Fruit fly (Drosophila melanogaster) whole organism, embryonic: Measurements from ENCODE around the gene Ykt6.

Source experiments
- ATbp ChIP-seq: fragments of 200-800 bp; sonication (Bioruptor generic); optimal IDR thresholded peaks from 2 replicates; lab custom pipeline; 2017; ENCODE audit warnings: missing biosample characterization, mild to moderate bottlenecking, missing genetic modification characterization, missing genetic modification reagents
- Ada2b ChIP-seq: fragments of 200-800 bp; sonication (Bioruptor generic); IDR thresholded peaks from 2 replicates; pipeline ENCODE4 v1.3.6; 2022; ENCODE audit warnings: missing biosample characterization, missing genetic modification characterization
- Aef1 ChIP-seq: fragments of 200-800 bp; sonication (Bioruptor generic); IDR thresholded peaks from 3 replicates; pipeline ENCODE4 v1.3.6; 2022; ENCODE audit warnings: missing biosample characterization, missing genetic modification characterization
- Atf-2 ChIP-seq: fragments of 200-800 bp; sonication (Bioruptor generic); optimal IDR thresholded peaks from 2 replicates; lab custom pipeline; 2016; ENCODE audit warnings: missing biosample characterization, missing genetic modification characterization
- Awh ChIP-seq: fragments of 200-800 bp; sonication (Bioruptor generic); IDR thresholded peaks from 2 replicates; pipeline ENCODE4, ENCODE4 v1.3.6; 2022; ENCODE audit warnings: missing biosample characterization, missing genetic modification characterization
- CG10366 ChIP-seq: fragments of 200-800 bp; sonication (Bioruptor generic); IDR thresholded peaks from 2 replicates; pipeline ENCODE4 v1.3.6; 2022; ENCODE audit warnings: missing biosample characterization, missing genetic modification characterization
- CG12104 ChIP-seq: fragments of 200-800 bp; sonication (Bioruptor generic); optimal IDR thresholded peaks from 3 replicates; lab custom pipeline; 2016; ENCODE audit warnings: missing biosample characterization, missing genetic modification characterization
- CG12236 ChIP-seq: fragments of 200-800 bp; sonication (Bioruptor generic); optimal IDR thresholded peaks from 2 replicates; lab custom pipeline; 2016; ENCODE audit warnings: missing biosample characterization, missing genetic modification characterization
- CG12299 ChIP-seq: fragments of 200-800 bp; sonication (Bioruptor generic); optimal IDR thresholded peaks from 2 replicates; lab custom pipeline; 2018; ENCODE audit warnings: missing biosample characterization, mild to moderate bottlenecking, missing genetic modification characterization
- CG13775 ChIP-seq: fragments of 200-800 bp; sonication (Bioruptor generic); optimal IDR thresholded peaks from 3 replicates; lab custom pipeline; 2017; ENCODE audit warnings: missing biosample characterization, mild to moderate bottlenecking, missing genetic modification characterization
- CG17568 ChIP-seq: fragments of 200-800 bp; sonication (Bioruptor generic); optimal IDR thresholded peaks from 2 replicates; lab custom pipeline; 2018; ENCODE audit warnings: missing biosample characterization, mild to moderate bottlenecking, missing genetic modification characterization, moderate library complexity
- CG18011 ChIP-seq: fragments of 200-800 bp; sonication (Bioruptor generic); optimal IDR thresholded peaks from 2 replicates; lab custom pipeline; 2017; ENCODE audit warnings: missing biosample characterization, missing genetic modification characterization, mild to moderate bottlenecking, moderate library complexity, missing genotype
- CG18619 ChIP-seq: fragments of 200-800 bp; sonication (Bioruptor generic); optimal IDR thresholded peaks from 3 replicates; lab custom pipeline; 2017; ENCODE audit warnings: missing biosample characterization, mild to moderate bottlenecking, missing genetic modification characterization
- CG2678 ChIP-seq: fragments of 200-800 bp; sonication (Bioruptor generic); optimal IDR thresholded peaks from 3 replicates; lab custom pipeline; 2019; ENCODE audit warnings: missing biosample characterization, mild to moderate bottlenecking, missing genetic modification characterization, moderate library complexity
- CG2889 ChIP-seq: fragments of 200-800 bp; sonication (Bioruptor generic); IDR thresholded peaks from 3 replicates; pipeline ENCODE4 v1.3.6; 2022; ENCODE audit warnings: missing biosample characterization, missing genetic modification characterization
- CG4404 ChIP-seq: fragments of 200-800 bp; sonication (Bioruptor generic); IDR thresholded peaks from 2 replicates; pipeline ENCODE4 v1.3.6; 2022; ENCODE audit warnings: missing biosample characterization, missing genetic modification characterization
- CG7372 ChIP-seq: fragments of 200-800 bp; sonication (Bioruptor generic); IDR thresholded peaks from 2 replicates; pipeline ENCODE4 v1.3.6; 2022; ENCODE audit warnings: missing biosample characterization, missing genetic modification characterization
- CTCF ChIP-seq: fragments of 200-800 bp; sonication (Bioruptor generic); optimal IDR thresholded peaks from 2 replicates; lab custom pipeline; 2017; ENCODE audit warnings: missing biosample characterization, mild to moderate bottlenecking, missing genetic modification characterization, moderate library complexity
- D19B ChIP-seq: fragments of 200-800 bp; sonication (Bioruptor generic); optimal IDR thresholded peaks from 2 replicates; lab custom pipeline; 2017; ENCODE audit warnings: missing biosample characterization, mild to moderate bottlenecking, missing genetic modification characterization
- Dfd ChIP-seq, 2 experiments: fragments of >200 bp; optimal IDR thresholded peaks; 2 replicates each; lab custom pipeline; 2017; ENCODE audit warnings: missing biosample characterization in 2 of 2, missing genetic modification characterization in 2 of 2
- Dp ChIP-seq: fragments of 200-800 bp; sonication (Bioruptor generic); optimal IDR thresholded peaks from 2 replicates; lab custom pipeline; 2018; ENCODE audit warnings: missing biosample characterization, mild to moderate bottlenecking, missing genetic modification characterization, moderate library complexity
- Dref ChIP-seq: fragments of 200-800 bp; sonication (Bioruptor generic); IDR thresholded peaks from 2 replicates; pipeline ENCODE4 v1.3.6; 2022; ENCODE audit warnings: missing biosample characterization, missing genetic modification characterization
- Fer1 ChIP-seq: fragments of 200-800 bp; sonication (Bioruptor generic); optimal IDR thresholded peaks from 2 replicates; lab custom pipeline; 2017; ENCODE audit warnings: missing biosample characterization, mild to moderate bottlenecking, missing genetic modification characterization
- Fer2 ChIP-seq: fragments of 200-800 bp; sonication (Bioruptor generic); optimal IDR thresholded peaks from 2 replicates; lab custom pipeline; 2018; ENCODE audit warnings: missing biosample characterization, mild to moderate bottlenecking, missing genetic modification characterization, moderate library complexity
- Gsc ChIP-seq: fragments of 200-800 bp; sonication (Bioruptor generic); IDR thresholded peaks from 2 replicates; pipeline ENCODE4 v1.3.6; 2022; ENCODE audit warnings: missing biosample characterization, missing genetic modification characterization
- HHEX ChIP-seq: fragments of 200-800 bp; sonication (Bioruptor generic); optimal IDR thresholded peaks from 3 replicates; lab custom pipeline; 2017; ENCODE audit warnings: missing biosample characterization, mild to moderate bottlenecking, missing genetic modification characterization, missing genetic modification reagents
- Meics ChIP-seq: fragments of 200-800 bp; sonication (Bioruptor generic); optimal IDR thresholded peaks from 2 replicates; lab custom pipeline; 2017; ENCODE audit warnings: missing biosample characterization, mild to moderate bottlenecking, missing genetic modification characterization
- NK7.1 ChIP-seq: fragments of 200-800 bp; sonication (Bioruptor generic); optimal IDR thresholded peaks from 3 replicates; lab custom pipeline; 2016; ENCODE audit warnings: missing biosample characterization, missing genetic modification characterization
- Poxn ChIP-seq: fragments of 200-800 bp; sonication (Bioruptor generic); IDR thresholded peaks from 2 replicates; pipeline ENCODE4 v1.3.6; 2022; ENCODE audit warnings: missing biosample characterization, missing genetic modification characterization
- Rfx ChIP-seq: fragments of 200-800 bp; sonication (Bioruptor generic); IDR thresholded peaks from 2 replicates; pipeline ENCODE4 v1.3.6; 2022; ENCODE audit warnings: missing biosample characterization, missing genetic modification characterization
- TFAM ChIP-seq: fragments of 200-800 bp; sonication (Bioruptor generic); optimal IDR thresholded peaks from 2 replicates; lab custom pipeline; 2017; ENCODE audit warnings: missing biosample characterization, missing genetic modification characterization, inconsistent platforms
- az2 ChIP-seq: fragments of 200-800 bp; sonication (Bioruptor generic); optimal IDR thresholded peaks from 3 replicates; lab custom pipeline; 2016; ENCODE audit warnings: missing biosample characterization, missing genetic modification characterization
- bcd ChIP-seq: fragments of 200-800 bp; sonication (Bioruptor generic); optimal IDR thresholded peaks from 2 replicates; lab custom pipeline; 2017; ENCODE audit warnings: missing biosample characterization, mild to moderate bottlenecking, missing genetic modification characterization
- chif ChIP-seq, 2 experiments: fragments of 200-800 bp; sonication (Bioruptor generic); optimal IDR thresholded peaks; 3 replicates each; lab custom pipeline; 2016; ENCODE audit warnings: missing biosample characterization in 2 of 2, missing genetic modification characterization in 2 of 2
- chm ChIP-seq: fragments of 200-800 bp; sonication (Bioruptor generic); IDR thresholded peaks from 2 replicates; pipeline ENCODE4 v1.3.6; 2022; ENCODE audit warnings: missing biosample characterization, missing genetic modification characterization
- crc ChIP-seq: fragments of 200-800 bp; sonication (Bioruptor generic); optimal IDR thresholded peaks from 2 replicates; lab custom pipeline; 2016; ENCODE audit warnings: missing biosample characterization, missing genetic modification characterization
- dysf ChIP-seq: fragments of 200-800 bp; sonication (Bioruptor generic); IDR thresholded peaks from 3 replicates; pipeline ENCODE4 v1.3.6; 2022; ENCODE audit warnings: missing biosample characterization, missing genetic modification characterization
- eyg ChIP-seq: fragments of 200-800 bp; sonication (Bioruptor generic); optimal IDR thresholded peaks from 3 replicates; lab custom pipeline; 2016; ENCODE audit warnings: missing biosample characterization, missing genetic modification characterization
- fd64A ChIP-seq: fragments of 200-800 bp; sonication (Bioruptor generic); optimal IDR thresholded peaks from 3 replicates; lab custom pipeline; 2018; ENCODE audit warnings: missing biosample characterization, mild to moderate bottlenecking, missing genetic modification characterization
- ftz-f1 ChIP-seq: fragments of 200-800 bp; sonication (Bioruptor generic); optimal IDR thresholded peaks from 2 replicates; lab custom pipeline; 2016; ENCODE audit warnings: missing biosample characterization, missing genetic modification characterization
- gem ChIP-seq: fragments of 200-800 bp; sonication (Bioruptor generic); optimal IDR thresholded peaks from 2 replicates; lab custom pipeline; 2019; ENCODE audit warnings: missing biosample characterization, mild to moderate bottlenecking, missing genetic modification characterization, moderate library complexity
- gfzf ChIP-seq: fragments of 200-800 bp; sonication (Bioruptor generic); optimal IDR thresholded peaks from 2 replicates; lab custom pipeline; 2016; ENCODE audit warnings: missing biosample characterization, mild to moderate bottlenecking, missing genetic modification characterization, moderate library complexity
- gro ChIP-seq: fragments of 200-800 bp; sonication (Bioruptor generic); optimal IDR thresholded peaks from 2 replicates; lab custom pipeline; 2016; ENCODE audit warnings: missing biosample characterization, missing genetic modification characterization
- jumu ChIP-seq: fragments of 200-800 bp; sonication (Bioruptor generic); optimal IDR thresholded peaks from 3 replicates; lab custom pipeline; 2016; ENCODE audit warnings: missing biosample characterization, missing genetic modification characterization
- lola ChIP-seq, 3 experiments: fragments of >200 bp in 2 of 3; fragments of 200-800 bp in 1 of 3; sonication (Bioruptor generic) in 1 of 3; optimal IDR thresholded peaks; 2 replicates each; lab custom pipeline; 2017 to 2019; ENCODE audit warnings: missing biosample characterization in 3 of 3, missing genetic modification characterization in 3 of 3, mild to moderate bottlenecking in 1 of 3, moderate library complexity in 1 of 3
- peb ChIP-seq: fragments of 200-800 bp; sonication (Bioruptor generic); IDR thresholded peaks from 2 replicates; pipeline ENCODE4 v1.3.6; 2022; ENCODE audit warnings: missing biosample characterization, missing genetic modification characterization
- pfk ChIP-seq: fragments of 200-800 bp; sonication (Bioruptor generic); optimal IDR thresholded peaks from 2 replicates; lab custom pipeline; 2018; ENCODE audit warnings: missing biosample characterization, mild to moderate bottlenecking, missing genetic modification characterization, moderate library complexity
- seq ChIP-seq: fragments of 200-800 bp; sonication (Bioruptor generic); IDR thresholded peaks from 2 replicates; pipeline ENCODE4 v1.3.6; 2022; ENCODE audit warnings: missing biosample characterization, missing genetic modification characterization
- slp2 ChIP-seq: fragments of 200-800 bp; sonication (Bioruptor generic); optimal IDR thresholded peaks from 2 replicates; lab custom pipeline; 2016; ENCODE audit warnings: missing biosample characterization, missing genetic modification characterization
- sob ChIP-seq: fragments of 200-800 bp; sonication (Bioruptor generic); IDR thresholded peaks from 2 replicates; pipeline ENCODE4 v1.3.6; 2022; ENCODE audit warnings: missing biosample characterization, missing genetic modification characterization
- trh ChIP-seq: fragments of 200-800 bp; sonication (Bioruptor generic); optimal IDR thresholded peaks from 2 replicates; lab custom pipeline; 2016; ENCODE audit warnings: missing biosample characterization, missing genetic modification characterization

Gene Ykt6

DNA sequence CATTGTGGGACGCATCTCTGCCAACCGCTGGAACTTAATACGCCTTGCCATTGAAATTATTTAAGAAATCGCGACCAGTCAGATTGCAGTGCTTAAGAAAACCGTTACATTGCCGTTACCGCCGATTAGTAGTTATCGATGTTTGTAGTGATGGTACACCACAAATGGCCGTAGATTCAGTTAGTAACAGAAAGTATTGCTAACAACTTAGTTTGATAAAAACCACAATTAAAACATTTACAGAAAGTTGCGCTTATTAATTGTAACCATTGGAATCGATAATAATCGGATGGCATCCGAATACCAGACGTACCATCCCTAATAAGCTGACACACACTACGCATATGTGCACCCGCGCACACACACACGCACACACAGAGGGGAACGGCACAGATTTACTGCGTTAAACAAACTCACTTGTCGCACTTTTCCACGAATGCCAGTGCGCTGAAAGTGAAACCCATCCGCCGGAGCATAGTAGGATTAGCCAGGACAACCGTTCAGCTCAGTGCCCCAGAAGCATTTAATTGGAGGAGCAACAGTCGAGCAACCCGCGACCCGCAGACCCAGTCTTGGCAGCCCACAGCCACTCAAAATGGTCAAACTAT lies at the start of gene Ykt6, which contains the start of gene hdm (continued):
- peak; percentile 24 for TF ChIP-seq CTCF (GFP tag; lab: Kevin White, UChicago)
- peak; percentile 86 for TF ChIP-seq jumu (GFP tag; lab: Kevin White, UChicago)
- TF ChIP-seq CG12236 (GFP tag; lab: Kevin White, UChicago), result peak; percentile 34
- TF ChIP-seq HHEX (GFP tag; lab: Kevin White, UChicago), result no peak
- TF ChIP-seq Awh (GFP tag; lab: Robert Waterston, UW), result peak; percentile 74; the same call in 1 of the 2 replicates
- TF ChIP-seq Fer2 (tag; lab: Kevin White, UChicago), result peak; percentile 39
- TF ChIP-seq CG13775 (GFP tag; lab: Kevin White, UChicago), result peak; percentile 76
- TF ChIP-seq CG18011 (GFP tag; lab: Kevin White, UChicago), result peak; percentile 61
- TF ChIP-seq Dp, result peak; percentile 70
- no peak for TF ChIP-seq CG2678
- TF ChIP-seq CG4404 (GFP tag; lab: Robert Waterston, UW), result peak; percentile 79
- TF ChIP-seq eyg (GFP tag; lab: Kevin White, UChicago), result peak; percentile 61
- TF ChIP-seq bcd (GFP tag; lab: Kevin White, UChicago), result no peak
- peak; percentile 62 for TF ChIP-seq Atf-2 (GFP tag; lab: Kevin White, UChicago)
- no peak for TF ChIP-seq TFAM
- peak in 1 of 3 experiments; percentile 72 for TF ChIP-seq lola (GFP tag; optimal IDR thresholded peaks at IDR 0.05; lab: Kevin White, UChicago)
- peak; percentile 70 for TF ChIP-seq CG10366 (GFP tag; lab: Robert Waterston, UW)
- TF ChIP-seq Dref, result peak; percentile 75
- TF ChIP-seq Ada2b (GFP tag; lab: Robert Waterston, UW), result peak; percentile 69
- TF ChIP-seq dysf (GFP tag; lab: Robert Waterston, UW), result peak; percentile 76; the same call in 1 of the 3 replicates
- peak; percentile 51 for TF ChIP-seq CG18619 (GFP tag; lab: Kevin White, UChicago)
- TF ChIP-seq Rfx (GFP tag; lab: Robert Waterston, UW), result peak; percentile 88
- peak; percentile 83 for TF ChIP-seq gem (tag; lab: Kevin White, UChicago)
- TF ChIP-seq Dfd (GFP tag; optimal IDR thresholded peaks at IDR 0.05; lab: Kevin White, UChicago), result no peak
- peak; percentile 10; the same call in 1 of the 2 replicates for TF ChIP-seq Poxn (GFP tag; lab: Robert Waterston, UW)
- peak; percentile 86 for TF ChIP-seq gro (GFP tag; lab: Kevin White, UChicago)
- peak; percentile 34 for TF ChIP-seq trh
- TF ChIP-seq CG17568 (GFP tag; lab: Kevin White, UChicago), result no peak
- peak; percentile 67 for TF ChIP-seq slp2 (GFP tag; lab: Kevin White, UChicago)
- peak; percentile 79 for TF ChIP-seq CG7372 (GFP tag; lab: Robert Waterston, UW)
- no peak for TF ChIP-seq ATbp (GFP tag; lab: Kevin White, UChicago)
- peak; percentile 59 for TF ChIP-seq CG12299 (tag; lab: Kevin White, UChicago)
- peak; percentile 35 for TF ChIP-seq gfzf (GFP tag; lab: Kevin White, UChicago)
- peak; percentile 31 for TF ChIP-seq D19B (GFP tag; lab: Kevin White, UChicago)
- peak; percentile 17 for TF ChIP-seq pfk (GFP tag; lab: Kevin White, UChicago)
- TF ChIP-seq sob (GFP tag; lab: Robert Waterston, UW), result peak; percentile 90
- no peak; the same call in 1 of the 2 replicates for TF ChIP-seq chm
- peak; percentile 47; the same call in 1 of the 2 replicates for TF ChIP-seq Gsc (GFP tag; lab: Robert Waterston, UW)
- peak; percentile 68 for TF ChIP-seq seq (GFP tag; lab: Robert Waterston, UW)
- peak; percentile 73 for TF ChIP-seq crc (GFP tag; lab: Kevin White, UChicago)
- no peak for TF ChIP-seq Meics (GFP tag; lab: Kevin White, UChicago)
- peak; percentile 51 for TF ChIP-seq NK7.1 (GFP tag; lab: Kevin White, UChicago)
- TF ChIP-seq Fer1, result peak; percentile 79
- TF ChIP-seq CG12104 (GFP tag; lab: Kevin White, UChicago), result peak; percentile 51
- TF ChIP-seq chif (GFP tag; optimal IDR thresholded peaks at IDR 0.05; lab: Kevin White, UChicago), result peak; percentile 68 to 81
- peak; percentile 72; the same call in 2 of the 3 replicates for TF ChIP-seq Aef1 (GFP tag; lab: Robert Waterston, UW)
- TF ChIP-seq az2 (GFP tag; lab: Kevin White, UChicago), result peak; percentile 77
- TF ChIP-seq ftz-f1 (GFP tag; lab: Kevin White, UChicago), result no peak
- TF ChIP-seq fd64A (GFP tag; lab: Kevin White, UChicago), result no peak
- peak; percentile 67; the same call in 2 of the 3 replicates for TF ChIP-seq CG2889 (GFP tag; lab: Robert Waterston, UW)
- peak; percentile 73 for TF ChIP-seq peb
